Fruit fly (Drosophila melanogaster) S2 (cell line): ENCODE data around the gene myd.

Experiments used
- CG8478 ChIP-seq: fragments of >200 bp; optimal IDR thresholded peaks from 2 replicates; lab custom pipeline; 2018
- CTCF ChIP-seq, 2 experiments: fragments of >200 bp; optimal IDR thresholded peaks; 2 replicates each; lab custom pipeline; 2018

DNA sequence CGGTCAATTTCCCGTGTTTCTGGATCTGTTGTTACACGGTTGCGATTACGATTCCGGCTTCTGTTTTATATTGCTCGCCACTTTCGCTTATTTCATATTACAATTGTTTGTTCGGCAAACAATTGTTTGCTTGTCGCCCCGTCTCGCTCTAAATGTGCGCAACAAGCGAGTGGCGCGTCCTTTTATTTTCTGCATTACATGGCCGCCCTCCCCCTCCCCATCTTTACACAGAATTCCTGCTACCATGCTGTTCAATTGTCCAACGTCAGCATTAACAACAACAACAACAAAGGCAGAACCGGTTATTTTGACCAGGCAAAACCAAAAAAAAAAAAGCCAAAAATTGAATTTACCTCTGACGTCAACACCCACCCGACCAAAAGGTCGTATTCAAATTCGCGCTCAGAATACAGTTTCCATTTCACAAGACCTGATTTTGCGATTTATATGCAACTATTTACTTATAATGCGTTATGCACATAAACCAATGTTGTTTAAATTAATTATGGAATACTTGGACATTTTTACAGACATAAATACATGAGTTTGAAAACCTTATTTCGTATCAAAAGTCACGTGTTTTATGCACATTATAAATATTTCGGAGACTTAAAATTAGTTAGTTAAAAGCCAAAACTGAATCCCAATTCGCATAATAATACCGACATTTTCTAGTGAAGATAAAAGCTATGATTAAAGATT, 14.2 kb upstream of the myd start:
- TF ChIP-seq CTCF (optimal IDR thresholded peaks at IDR 0.05; lab: Kevin White, UChicago), result no peak
- no peak for TF ChIP-seq CG8478
